Worm (Caenorhabditis elegans): ENCODE results near the gene K04F1.9.

DNA sequence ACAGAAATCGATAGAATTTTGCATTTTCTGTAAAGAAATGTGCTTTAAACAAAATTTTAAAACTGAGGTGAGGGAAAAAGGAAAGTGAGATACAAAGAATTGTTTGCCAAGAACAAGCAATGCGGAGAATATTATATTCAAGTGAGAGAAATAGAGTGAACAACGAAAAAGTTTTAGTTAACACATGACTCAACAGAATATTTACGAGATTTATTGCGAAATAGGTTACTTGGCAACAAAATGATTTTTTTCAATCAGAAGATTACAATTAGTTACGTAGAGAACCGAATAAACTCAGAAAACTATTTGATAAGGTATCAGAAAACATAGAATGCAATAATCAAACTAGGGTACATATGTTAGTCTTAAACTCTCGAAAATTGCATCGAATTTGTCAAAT lies 43.5 kb upstream of the K04F1.9 start, which contains the start of gene nhr-117:
- no peak for TF ChIP-seq snpc-4 (tag; optimal IDR thresholded peaks at IDR 0.05)
- TF ChIP-seq unc-62 (GFP tag; optimal IDR thresholded peaks at IDR 0.05) = no peak
- no peak for TF ChIP-seq lin-13 (tag; optimal IDR thresholded peaks at IDR 0.05)
- no peak for TF ChIP-seq unc-39 (tag; optimal IDR thresholded peaks at IDR 0.05)
- TF ChIP-seq elt-3 (tag; optimal IDR thresholded peaks at IDR 0.05) = no peak
- TF ChIP-seq nhr-2 (tag; optimal IDR thresholded peaks at IDR 0.05) = no peak
- no peak for TF ChIP-seq lin-32 (GFP tag; optimal IDR thresholded peaks at IDR 0.05)
- no peak for TF ChIP-seq blmp-1 (tag; optimal IDR thresholded peaks at IDR 0.05)
- no peak for TF ChIP-seq zip-8 (tag; optimal IDR thresholded peaks at IDR 0.05)
- TF ChIP-seq nhr-237 (tag; optimal IDR thresholded peaks at IDR 0.05) = no peak
- TF ChIP-seq pha-4 (tag; optimal IDR thresholded peaks at IDR 0.05) = no peak
- no peak for TF ChIP-seq nhr-76 (tag; optimal IDR thresholded peaks at IDR 0.05)
- TF ChIP-seq hlh-1 (tag; optimal IDR thresholded peaks at IDR 0.05) = no peak

Measured in whole organism, mixed stage, embryonic.